Worm (Caenorhabditis elegans) whole organism, L1 larva: ENCODE data around the gene cox-6B.

Source experiments
- alr-1 ChIP-seq: fragments of 200-800 bp; sonication (Bioruptor generic); optimal IDR thresholded peaks from 2 replicates; lab custom pipeline; 2018; ENCODE audit warnings: borderline replicate concordance, mild to moderate bottlenecking, missing genetic modification characterization, missing compliant biosample characterization
- aly-2 ChIP-seq: fragments of 150-350 bp; optimal IDR thresholded peaks from 2 replicates; lab custom pipeline; 2014; ENCODE audit warnings: missing biosample characterization, missing genetic modification characterization
- ama-1 ChIP-seq: fragments of 150-350 bp; optimal IDR thresholded peaks from 2 replicates; lab custom pipeline; 2014
- blmp-1 ChIP-seq: fragments of 150-350 bp; optimal IDR thresholded peaks from 2 replicates; lab custom pipeline; 2014; ENCODE audit warnings: missing biosample characterization, missing genetic modification characterization
- ceh-63 ChIP-seq: fragments of 200-800 bp; sonication (Bioruptor generic); optimal IDR thresholded peaks from 2 replicates; lab custom pipeline; 2018; ENCODE audit warnings: mild to moderate bottlenecking, missing genetic modification characterization, missing compliant biosample characterization
- ceh-8 ChIP-seq: fragments of 200-800 bp; sonication (Bioruptor generic); optimal IDR thresholded peaks from 2 replicates; lab custom pipeline; 2018; ENCODE audit warnings: mild to moderate bottlenecking, missing genetic modification characterization, moderate library complexity, missing compliant biosample characterization
- ceh-82 ChIP-seq, 3 experiments: fragments of 150-350 bp in 1 of 3; sonication (generic microtip) in 2 of 3; optimal IDR thresholded peaks; 2 replicates each; lab custom pipeline; 2014 to 2017; ENCODE audit warnings: missing biosample characterization in 3 of 3, missing genetic modification characterization in 3 of 3
- ceh-88 ChIP-seq: fragments of 200-800 bp; sonication (Bioruptor generic); IDR thresholded peaks from 2 replicates; pipeline ENCODE4 v1.3.6; 2022; ENCODE audit warnings: missing genetic modification characterization, missing compliant biosample characterization
- dpl-1 ChIP-seq, 3 experiments: fragments of 150-350 bp in 2 of 3; sonication (generic microtip) in 1 of 3; optimal IDR thresholded peaks; 2 replicates each; lab custom pipeline; 2014 to 2017; ENCODE audit warnings: missing biosample characterization in 3 of 3, missing genetic modification characterization in 3 of 3, missing genetic modification reagents in 3 of 3
- dsc-1 ChIP-seq: sonication (generic microtip); optimal IDR thresholded peaks from 2 replicates; lab custom pipeline; 2016; ENCODE audit warnings: mild to moderate bottlenecking, missing genetic modification characterization, missing compliant biosample characterization
- egl-13 ChIP-seq: sonication (generic microtip); optimal IDR thresholded peaks from 2 replicates; lab custom pipeline; 2016; ENCODE audit warnings: missing genotype, missing genetic modification reagents, missing genetic modification characterization, missing compliant biosample characterization
- elt-2 ChIP-seq: sonication (generic microtip); optimal IDR thresholded peaks from 2 replicates; lab custom pipeline; 2016; ENCODE audit warnings: missing genetic modification characterization, mild to moderate bottlenecking, inconsistent platforms, missing compliant biosample characterization, missing genetic modification reagents
- elt-3 ChIP-seq, 6 experiments: fragments of 150-350 bp in 1 of 6; sonication (generic microtip); optimal IDR thresholded peaks; 2 replicates each; lab custom pipeline; 2017 to 2018; ENCODE audit warnings: missing biosample characterization in 6 of 6, missing genetic modification characterization in 6 of 6, inconsistent platforms in 1 of 6
- ets-5 ChIP-seq: fragments of 200-800 bp; sonication (Bioruptor generic); IDR thresholded peaks from 2 replicates; pipeline ENCODE4 v1.3.6; 2022; ENCODE audit warnings: missing genetic modification characterization, missing compliant biosample characterization
- fkh-8 ChIP-seq: sonication (generic microtip); optimal IDR thresholded peaks from 2 replicates; lab custom pipeline; 2016; ENCODE audit warnings: mild to moderate bottlenecking, missing genetic modification characterization, missing compliant biosample characterization
- grh-1 ChIP-seq: fragments of 200-800 bp; sonication (Bioruptor generic); IDR thresholded peaks from 2 replicates; pipeline ENCODE4 v1.3.6; 2022; ENCODE audit warnings: missing genetic modification reagents, missing genetic modification characterization, missing compliant biosample characterization
- hlh-17 ChIP-seq: fragments of 200-800 bp; sonication (Bioruptor generic); optimal IDR thresholded peaks from 2 replicates; lab custom pipeline; 2018; ENCODE audit warnings: missing genetic modification characterization, mild to moderate bottlenecking, missing compliant biosample characterization, moderate library complexity, borderline replicate concordance
- hlh-4 ChIP-seq: sonication (generic microtip); optimal IDR thresholded peaks from 2 replicates; lab custom pipeline; 2016; ENCODE audit warnings: mild to moderate bottlenecking, missing genetic modification characterization, missing compliant biosample characterization
- jun-1 ChIP-seq: fragments of 150-350 bp; optimal IDR thresholded peaks from 2 replicates; lab custom pipeline; 2014; ENCODE audit warnings: missing biosample characterization, missing genetic modification reagents, missing genetic modification characterization
- lin-13 ChIP-seq: fragments of 150-350 bp; optimal IDR thresholded peaks from 2 replicates; lab custom pipeline; 2014; ENCODE audit warnings: missing biosample characterization, missing genetic modification reagents, missing genetic modification characterization
- lin-14 ChIP-seq: fragments of 200-800 bp; sonication (Bioruptor generic); optimal IDR thresholded peaks from 2 replicates; lab custom pipeline; 2018; ENCODE audit warnings: mild to moderate bottlenecking, missing genetic modification characterization, moderate library complexity, missing compliant biosample characterization
- lin-15B ChIP-seq: fragments of 150-350 bp; sonication (generic microtip); optimal IDR thresholded peaks from 3 replicates; lab custom pipeline; 2014; ENCODE audit warnings: missing biosample characterization, missing genetic modification characterization
- lin-35 ChIP-seq, 2 experiments: fragments of 150-350 bp; optimal IDR thresholded peaks; 2 replicates each; lab custom pipeline; 2014; ENCODE audit warnings: missing biosample characterization in 2 of 2, missing genetic modification characterization in 2 of 2, missing genetic modification reagents in 2 of 2
- lin-39 ChIP-seq: fragments of 150-350 bp; optimal IDR thresholded peaks from 2 replicates; lab custom pipeline; 2014; ENCODE audit warnings: missing biosample characterization, missing genetic modification reagents, missing genetic modification characterization
- mef-2 ChIP-seq: fragments of 150-350 bp; optimal IDR thresholded peaks from 2 replicates; lab custom pipeline; 2014; ENCODE audit warnings: missing biosample characterization, missing genetic modification characterization
- mep-1 ChIP-seq: fragments of 150-350 bp; optimal IDR thresholded peaks from 2 replicates; lab custom pipeline; 2014; ENCODE audit warnings: missing biosample characterization, missing genetic modification characterization
- nhr-11 ChIP-seq: fragments of 150-350 bp; optimal IDR thresholded peaks from 2 replicates; lab custom pipeline; 2014; ENCODE audit warnings: missing biosample characterization, missing genetic modification characterization
- nhr-12 ChIP-seq: sonication (generic microtip); optimal IDR thresholded peaks from 2 replicates; lab custom pipeline; 2017; ENCODE audit warnings: missing biosample characterization, missing genetic modification characterization
- nhr-19 ChIP-seq: fragments of 200-800 bp; sonication (Bioruptor generic); conservative IDR thresholded peaks from 2 replicates; pipeline ENCODE4 v1.3.6; 2022; ENCODE audit warnings: missing genetic modification characterization, missing compliant biosample characterization
- nhr-237 ChIP-seq: fragments of 150-350 bp; optimal IDR thresholded peaks from 2 replicates; lab custom pipeline; 2014; ENCODE audit warnings: missing biosample characterization, missing genetic modification characterization
- nhr-28 ChIP-seq: fragments of 150-350 bp; optimal IDR thresholded peaks from 2 replicates; lab custom pipeline; 2014; ENCODE audit warnings: missing biosample characterization, missing genetic modification characterization
- nhr-47 ChIP-seq: sonication (generic microtip); optimal IDR thresholded peaks from 2 replicates; lab custom pipeline; 2016; ENCODE audit warnings: mild to moderate bottlenecking, missing genetic modification characterization, moderate library complexity, missing compliant biosample characterization
- nhr-71 ChIP-seq: sonication (generic microtip); optimal IDR thresholded peaks from 2 replicates; lab custom pipeline; 2016; ENCODE audit warnings: mild to moderate bottlenecking, missing genetic modification characterization, moderate library complexity, missing compliant biosample characterization
- nhr-76 ChIP-seq: sonication (generic microtip); optimal IDR thresholded peaks from 2 replicates; lab custom pipeline; 2017; ENCODE audit warnings: missing biosample characterization, missing genetic modification characterization
- nhr-77 ChIP-seq: fragments of 150-350 bp; optimal IDR thresholded peaks from 2 replicates; lab custom pipeline; 2014; ENCODE audit warnings: missing biosample characterization, missing genetic modification characterization
- nhr-84 ChIP-seq: sonication (generic microtip); optimal IDR thresholded peaks from 2 replicates; lab custom pipeline; 2017; ENCODE audit warnings: missing biosample characterization, missing genetic modification characterization
- nhr-85 ChIP-seq: sonication (generic microtip); peaks from one replicate; lab custom pipeline; 2016; ENCODE audit warnings: missing genetic modification characterization, inconsistent platforms, missing compliant biosample characterization
- pax-3 ChIP-seq: fragments of 200-800 bp; sonication (Bioruptor generic); optimal IDR thresholded peaks from 2 replicates; lab custom pipeline; 2018; ENCODE audit warnings: mild to moderate bottlenecking, missing genetic modification characterization, moderate library complexity, missing compliant biosample characterization
- pqm-1 ChIP-seq: sonication (generic microtip); optimal IDR thresholded peaks from 3 replicates; lab custom pipeline; 2017; ENCODE audit warnings: missing biosample characterization, missing genetic modification characterization
- rnt-1 ChIP-seq: sonication (generic microtip); optimal IDR thresholded peaks from 2 replicates; lab custom pipeline; 2016; ENCODE audit warnings: mild to moderate bottlenecking, missing genetic modification characterization, moderate library complexity, missing compliant biosample characterization
- snpc-4 ChIP-seq: fragments of 150-350 bp; optimal IDR thresholded peaks from 2 replicates; lab custom pipeline; 2014; ENCODE audit warnings: missing biosample characterization, missing genetic modification characterization
- snu-23 ChIP-seq: sonication (generic microtip); optimal IDR thresholded peaks from 2 replicates; lab custom pipeline; 2016; ENCODE audit warnings: missing genetic modification characterization, missing compliant biosample characterization
- sptf-1 ChIP-seq: fragments of 150-350 bp; optimal IDR thresholded peaks from 2 replicates; lab custom pipeline; 2014; ENCODE audit warnings: missing biosample characterization, missing genetic modification characterization
- sup-37 ChIP-seq: fragments of 200-800 bp; sonication (Bioruptor generic); optimal IDR thresholded peaks from 2 replicates; lab custom pipeline; 2018; ENCODE audit warnings: mild to moderate bottlenecking, missing genetic modification characterization, missing compliant biosample characterization
- swsn-7 ChIP-seq: sonication (generic microtip); optimal IDR thresholded peaks from 2 replicates; lab custom pipeline; 2016; ENCODE audit warnings: missing genetic modification characterization, missing compliant biosample characterization
- tbx-2 ChIP-seq: sonication (generic microtip); optimal IDR thresholded peaks from 2 replicates; lab custom pipeline; 2016; ENCODE audit warnings: missing genetic modification characterization, missing compliant biosample characterization
- tlp-1 ChIP-seq: fragments of 150-350 bp; optimal IDR thresholded peaks from 2 replicates; lab custom pipeline; 2014; ENCODE audit warnings: missing biosample characterization, missing genetic modification characterization
- unc-130 ChIP-seq: fragments of 150-350 bp; optimal IDR thresholded peaks from 2 replicates; lab custom pipeline; 2017; ENCODE audit warnings: missing biosample characterization, missing genetic modification characterization, inconsistent platforms
- unc-86 ChIP-seq: sonication (generic microtip); optimal IDR thresholded peaks from 2 replicates; lab custom pipeline; 2016; ENCODE audit warnings: missing genetic modification characterization, missing compliant biosample characterization
- unc-98 ChIP-seq: fragments of 200-800 bp; sonication (Bioruptor generic); IDR thresholded peaks from 2 replicates; pipeline ENCODE4 v1.3.6; 2022; ENCODE audit warnings: missing genetic modification characterization, missing compliant biosample characterization
- xbp-1 ChIP-seq: sonication (generic microtip); optimal IDR thresholded peaks from 2 replicates; lab custom pipeline; 2016; ENCODE audit warnings: missing genetic modification characterization, missing compliant biosample characterization
- zag-1 ChIP-seq: fragments of 150-350 bp; optimal IDR thresholded peaks from 2 replicates; lab custom pipeline; 2014; ENCODE audit warnings: missing biosample characterization, missing genetic modification characterization
- ztf-11 ChIP-seq, 2 experiments: sonication (generic microtip); optimal IDR thresholded peaks; 2 replicates each; lab custom pipeline; 2016 to 2017; ENCODE audit warnings: missing genetic modification characterization in 2 of 2, missing biosample characterization in 1 of 2, missing compliant biosample characterization in 1 of 2

The cox-6B gene

DNA sequence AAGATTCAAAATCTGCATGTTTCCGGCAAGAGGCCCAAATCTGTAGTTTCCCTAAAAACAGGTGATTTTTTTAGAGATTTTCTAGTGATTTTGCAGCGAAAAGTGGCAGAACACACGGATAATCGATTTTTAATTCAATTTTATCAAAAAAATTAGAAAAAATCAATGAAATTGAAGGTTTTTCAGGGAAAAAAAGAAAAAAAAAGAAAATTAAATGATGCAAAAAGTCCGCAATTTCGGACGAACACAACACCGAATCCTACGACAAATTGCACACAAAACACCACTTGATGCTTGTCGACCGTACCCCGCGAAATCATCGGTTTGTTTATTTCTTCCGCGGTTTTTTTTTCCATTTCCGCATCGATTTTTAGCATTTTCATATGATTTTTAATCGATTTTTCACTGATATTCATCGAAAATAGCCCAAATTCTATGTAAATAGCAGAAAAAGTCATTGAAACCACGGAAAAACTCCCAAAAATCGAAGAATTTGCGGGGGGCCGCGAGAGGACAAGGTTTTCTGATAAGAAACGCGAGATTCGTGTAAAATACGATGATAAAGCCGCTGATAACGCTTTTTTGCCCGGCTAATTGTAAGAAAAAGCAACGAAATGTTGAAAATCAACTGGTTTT, 115.6 kb downstream of the cox-6B start, which contains the start of gene tufm-1:
Gene tufm-1, minus strand, starts transcription at position 51 of the 636 bp plus-strand sequence.
- peak; percentile 75 for TF ChIP-seq snu-23 (GFP tag; lab: Kevin White, UChicago)
- peak; percentile 61 for TF ChIP-seq mep-1 (tag; lab: Kevin White, UChicago)
- TF ChIP-seq hlh-17 (GFP tag; lab: Kevin White, UChicago), result no peak
- no peak for TF ChIP-seq unc-98 (GFP tag; lab: Robert Waterston, UW)
- no peak for TF ChIP-seq lin-14 (GFP tag; lab: Kevin White, UChicago)
- TF ChIP-seq zag-1 (tag; lab: Kevin White, UChicago), result no peak
- TF ChIP-seq ztf-11 (tag; optimal IDR thresholded peaks at IDR 0.05; lab: Kevin White, UChicago), result no peak
- no peak for TF ChIP-seq unc-86 (tag; lab: Kevin White, UChicago)
- no peak for TF ChIP-seq ceh-8
- no peak for TF ChIP-seq ceh-63 (GFP tag; lab: Kevin White, UChicago)
- TF ChIP-seq xbp-1 (tag; lab: Kevin White, UChicago), result peak; percentile 34
- TF ChIP-seq swsn-7 (tag; lab: Kevin White, UChicago), result peak; percentile 28
- TF ChIP-seq unc-130 (tag; lab: Kevin White, UChicago), result peak; percentile 18
- no peak for TF ChIP-seq sup-37 (GFP tag; lab: Kevin White, UChicago)
- no peak for TF ChIP-seq hlh-4 (tag; lab: Kevin White, UChicago)
- TF ChIP-seq aly-2 (tag; lab: Kevin White, UChicago), result no peak
- no peak for TF ChIP-seq ets-5 (GFP tag; lab: Robert Waterston, UW)
- TF ChIP-seq sptf-1 (tag; lab: Kevin White, UChicago), result no peak
- TF ChIP-seq lin-13 (GFP tag; lab: Kevin White, UChicago), result peak; percentile 36
- peak; percentile 56 for TF ChIP-seq nhr-71 (tag; lab: Kevin White, UChicago)
- TF ChIP-seq rnt-1, result no peak
- no peak for TF ChIP-seq ama-1 (lab: Kevin White, UChicago)
- TF ChIP-seq egl-13 (tag; lab: Kevin White, UChicago), result no peak
- TF ChIP-seq nhr-12, result no peak
- no peak for TF ChIP-seq tlp-1 (tag; lab: Kevin White, UChicago)
- TF ChIP-seq dsc-1 (tag; lab: Kevin White, UChicago), result peak; percentile 49
- no peak for TF ChIP-seq nhr-237 (tag; lab: Kevin White, UChicago)
- peak; percentile 74 to 78 for TF ChIP-seq lin-35 (GFP tag; optimal IDR thresholded peaks at IDR 0.05; lab: Kevin White, UChicago)
- peak; percentile 10 for TF ChIP-seq snpc-4 (tag; lab: Kevin White, UChicago)
- TF ChIP-seq tbx-2, result peak; percentile 57
- peak; percentile 11; the same call in 1 of the 2 replicates for TF ChIP-seq nhr-19 (GFP tag; lab: Robert Waterston, UW)
- no peak for TF ChIP-seq alr-1 (tag; lab: Kevin White, UChicago)
- TF ChIP-seq grh-1 (GFP tag; lab: Robert Waterston, UW), result no peak
- peak; percentile 13 for TF ChIP-seq blmp-1 (tag; lab: Kevin White, UChicago)
- TF ChIP-seq pax-3 (tag; lab: Kevin White, UChicago), result no peak
- peak in 1 of 6 experiments; percentile 31 for TF ChIP-seq elt-3 (tag; optimal IDR thresholded peaks at IDR 0.05; lab: Kevin White, UChicago)
- TF ChIP-seq ceh-88 (GFP tag; lab: Robert Waterston, UW), result no peak
- no peak for TF ChIP-seq nhr-84 (tag; lab: Kevin White, UChicago)
- TF ChIP-seq dpl-1 (GFP tag; optimal IDR thresholded peaks at IDR 0.05; lab: Kevin White, UChicago), result peak; percentile 62 to 74 (median 65)
- TF ChIP-seq lin-39 (tag; lab: Kevin White, UChicago), result no peak
- TF ChIP-seq nhr-47 (tag; lab: Kevin White, UChicago), result peak; percentile 64
- no peak for TF ChIP-seq nhr-76 (tag; lab: Kevin White, UChicago)
- peak; percentile 50 for TF ChIP-seq fkh-8
- peak; percentile 22 to 74 (median 37) for TF ChIP-seq ceh-82 (tag; optimal IDR thresholded peaks at IDR 0.05; lab: Kevin White, UChicago)
- TF ChIP-seq nhr-85, result peak; percentile 52
- TF ChIP-seq nhr-28 (tag; lab: Kevin White, UChicago), result no peak
- peak; percentile 33 for TF ChIP-seq lin-15B (tag; lab: Kevin White, UChicago)
- TF ChIP-seq elt-2 (tag; lab: Kevin White, UChicago), result peak; percentile 21
- TF ChIP-seq nhr-77 (tag; lab: Kevin White, UChicago), result no peak
- TF ChIP-seq mef-2 (tag; lab: Kevin White, UChicago), result no peak
- no peak for TF ChIP-seq pqm-1 (tag; lab: Kevin White, UChicago)
- TF ChIP-seq nhr-11 (tag; lab: Kevin White, UChicago), result no peak
- TF ChIP-seq jun-1, result peak; percentile 47
